Worm (Caenorhabditis elegans) whole organism, mixed stage, embryonic: Measurements from ENCODE around the gene T24C12.1.

Experiments
- blmp-1 ChIP-seq: fragments of 150-350 bp; optimal IDR thresholded peaks from 2 replicates; lab custom pipeline; 2014; ENCODE audit warnings: missing biosample characterization, missing genetic modification characterization
- ceh-43 ChIP-seq: fragments of 200-800 bp; sonication (Bioruptor generic); optimal IDR thresholded peaks from 2 replicates; lab custom pipeline; 2018; ENCODE audit warnings: mild to moderate bottlenecking, missing genetic modification characterization, moderate library complexity, missing compliant biosample characterization
- ces-1 ChIP-seq: fragments of 150-350 bp; optimal IDR thresholded peaks from 2 replicates; lab custom pipeline; 2014; ENCODE audit warnings: missing biosample characterization, missing genetic modification reagents, missing genetic modification characterization
- cnd-1 ChIP-seq: fragments of 200-800 bp; sonication (Bioruptor generic); optimal IDR thresholded peaks from 2 replicates; lab custom pipeline; 2018; ENCODE audit warnings: mild to moderate bottlenecking, missing genetic modification characterization, missing compliant biosample characterization
- pha-4 ChIP-seq: fragments of 150-350 bp; optimal IDR thresholded peaks from 2 replicates; lab custom pipeline; 2018; ENCODE audit warnings: missing biosample characterization, missing genetic modification reagents, missing genetic modification characterization
- snpc-4 ChIP-seq: fragments of 150-350 bp; optimal IDR thresholded peaks from 2 replicates; lab custom pipeline; 2014; ENCODE audit warnings: missing biosample characterization, missing genetic modification characterization

DNA sequence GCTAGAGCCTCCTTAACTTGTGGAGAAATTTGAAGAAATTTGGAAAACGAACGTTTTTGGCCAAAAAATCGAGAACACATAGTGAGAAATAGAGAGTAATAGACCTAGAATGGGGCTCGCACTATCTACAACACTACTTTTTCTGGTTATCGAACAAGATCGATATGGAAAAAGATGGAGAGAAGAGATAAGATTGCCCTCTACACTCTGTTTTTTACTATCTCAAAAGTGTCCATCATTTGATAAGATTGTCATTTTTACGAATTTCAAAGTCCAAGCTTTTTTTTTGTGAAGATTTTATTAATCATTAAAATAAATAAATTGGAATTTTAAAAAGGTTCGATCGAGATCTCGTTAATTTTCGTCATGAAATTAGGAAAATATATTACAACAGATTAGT, 4.5 kb downstream of the T24C12.1 start, which contains the start of gene T24C12.3:
- TF ChIP-seq ces-1 (GFP tag; lab: Kevin White, UChicago), result no peak
- no peak for TF ChIP-seq ceh-43 (GFP tag; lab: Kevin White, UChicago)
- TF ChIP-seq cnd-1 (tag; lab: Kevin White, UChicago), result no peak
- no peak for TF ChIP-seq snpc-4 (tag; lab: Kevin White, UChicago)
- TF ChIP-seq blmp-1 (tag; lab: Kevin White, UChicago), result no peak
- no peak for TF ChIP-seq pha-4 (tag; lab: Kevin White, UChicago)
